Worm (Caenorhabditis elegans) whole organism, early embryonic: ENCODE results near the gene srab-3.

Experiments used
- B0310.2 ChIP-seq: sonication (generic microtip); optimal IDR thresholded peaks from 2 replicates; lab custom pipeline; 2016; ENCODE audit warnings: mild to moderate bottlenecking, missing genetic modification characterization, missing compliant biosample characterization
- F13C5.2 ChIP-seq: sonication (generic microtip); optimal IDR thresholded peaks from 2 replicates; lab custom pipeline; 2017; ENCODE audit warnings: mild to moderate bottlenecking, missing genetic modification characterization, inconsistent platforms, missing compliant biosample characterization
- aly-1 ChIP-seq: sonication (generic microtip); optimal IDR thresholded peaks from 2 replicates; lab custom pipeline; 2016; ENCODE audit warnings: missing genetic modification characterization, missing compliant biosample characterization
- ama-1 ChIP-seq: fragments of 150-350 bp; optimal IDR thresholded peaks from 2 replicates; lab custom pipeline; 2014
- ceh-13 ChIP-seq: fragments of 200-800 bp; sonication (Bioruptor generic); optimal IDR thresholded peaks from 2 replicates; lab custom pipeline; 2018; ENCODE audit warnings: mild to moderate bottlenecking, missing genetic modification characterization, missing compliant biosample characterization
- ceh-36 ChIP-seq: sonication (generic microtip); optimal IDR thresholded peaks from 2 replicates; lab custom pipeline; 2016; ENCODE audit warnings: missing genetic modification characterization, inconsistent platforms, missing compliant biosample characterization
- ets-7 ChIP-seq: sonication (generic microtip); optimal IDR thresholded peaks from 2 replicates; lab custom pipeline; 2016; ENCODE audit warnings: missing genotype, missing genetic modification characterization, missing compliant biosample characterization
- flt-1 ChIP-seq: fragments of 200-800 bp; sonication (Bioruptor generic); IDR thresholded peaks from 2 replicates; pipeline ENCODE4 v1.3.6; 2022; ENCODE audit warnings: missing genetic modification characterization, missing compliant biosample characterization
- hmbx-1 ChIP-seq: sonication (generic microtip); optimal IDR thresholded peaks from 2 replicates; lab custom pipeline; 2016; ENCODE audit warnings: mild to moderate bottlenecking, missing genetic modification characterization, missing compliant biosample characterization
- hmg-4 ChIP-seq: fragments of 200-800 bp; sonication (Bioruptor generic); optimal IDR thresholded peaks from 2 replicates; lab custom pipeline; 2018; ENCODE audit warnings: mild to moderate bottlenecking, missing genetic modification characterization, missing compliant biosample characterization
- hnd-1 ChIP-seq: sonication (generic microtip); optimal IDR thresholded peaks from 2 replicates; lab custom pipeline; 2016; ENCODE audit warnings: missing genetic modification characterization, missing compliant biosample characterization
- pes-1 ChIP-seq: fragments of 200-800 bp; sonication (Bioruptor generic); IDR thresholded peaks from 2 replicates; pipeline ENCODE4 v1.3.6; 2022; ENCODE audit warnings: missing genetic modification reagents, missing genetic modification characterization, missing compliant biosample characterization
- scrt-1 ChIP-seq: fragments of 200-800 bp; sonication (Bioruptor generic); IDR thresholded peaks from 2 replicates; pipeline ENCODE4 v1.3.6; 2022; ENCODE audit warnings: missing genetic modification characterization, missing compliant biosample characterization
- sea-1 ChIP-seq: fragments of 200-800 bp; sonication (Bioruptor generic); conservative IDR thresholded peaks from 2 replicates; pipeline ENCODE4 v1.3.6; 2022; ENCODE audit warnings: missing genetic modification characterization, missing compliant biosample characterization
- tbx-11 ChIP-seq: fragments of 200-800 bp; sonication (Bioruptor generic); IDR thresholded peaks from 2 replicates; pipeline ENCODE4 v1.3.6; 2022; ENCODE audit warnings: missing genetic modification characterization, missing compliant biosample characterization
- tbx-37 ChIP-seq: fragments of 200-800 bp; sonication (Bioruptor generic); conservative IDR thresholded peaks from 2 replicates; pipeline ENCODE4 v1.3.6; 2022; ENCODE audit warnings: missing genetic modification reagents, missing genetic modification characterization, missing compliant biosample characterization
- tra-4 ChIP-seq: sonication (generic microtip); optimal IDR thresholded peaks from 2 replicates; lab custom pipeline; 2017; ENCODE audit warnings: missing genetic modification characterization, missing compliant biosample characterization

Gene srab-3

DNA sequence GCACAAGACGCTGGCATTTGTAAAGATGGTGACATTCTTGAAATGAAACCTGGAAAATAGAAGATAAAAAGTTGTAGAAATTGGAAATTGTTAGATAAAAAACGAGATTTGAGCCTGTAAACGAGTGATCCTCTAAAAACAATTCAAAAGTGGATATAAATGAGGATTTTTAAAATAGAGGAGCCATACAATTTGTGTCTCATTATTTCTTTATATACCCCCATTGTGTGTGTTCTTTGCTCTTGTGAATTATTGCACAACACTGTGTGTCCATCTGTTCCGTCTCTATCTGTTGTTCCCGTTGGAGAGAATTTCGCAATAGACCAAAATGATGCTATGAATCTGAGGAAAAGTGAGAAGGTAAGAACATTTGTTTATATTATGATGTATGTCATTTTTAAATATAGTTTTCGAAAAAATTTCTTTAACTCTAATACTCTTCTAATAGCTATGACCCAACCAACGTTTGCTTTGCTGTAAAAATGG is 20.8 kb downstream of the srab-3 start, which contains the start of gene Y58A7A.5:
Y58A7A.5 (minus strand) TSS at position 51 of the 486 bp plus-strand sequence.
- no peak for TF ChIP-seq aly-1 (tag; lab: Kevin White, UChicago)
- TF ChIP-seq ama-1 (lab: Kevin White, UChicago) = no peak
- TF ChIP-seq ceh-13 (GFP tag; lab: Kevin White, UChicago) = no peak
- no peak for TF ChIP-seq ets-7 (tag; lab: Kevin White, UChicago)
- no peak for TF ChIP-seq B0310.2 (tag; lab: Kevin White, UChicago)
- TF ChIP-seq ceh-36 = no peak
- no peak for TF ChIP-seq flt-1 (GFP tag; lab: Robert Waterston, UW)
- TF ChIP-seq scrt-1 = no peak
- no peak for TF ChIP-seq tbx-37
- no peak for TF ChIP-seq hmbx-1
- no peak for TF ChIP-seq hmg-4
- TF ChIP-seq pes-1 = no peak

DNA sequence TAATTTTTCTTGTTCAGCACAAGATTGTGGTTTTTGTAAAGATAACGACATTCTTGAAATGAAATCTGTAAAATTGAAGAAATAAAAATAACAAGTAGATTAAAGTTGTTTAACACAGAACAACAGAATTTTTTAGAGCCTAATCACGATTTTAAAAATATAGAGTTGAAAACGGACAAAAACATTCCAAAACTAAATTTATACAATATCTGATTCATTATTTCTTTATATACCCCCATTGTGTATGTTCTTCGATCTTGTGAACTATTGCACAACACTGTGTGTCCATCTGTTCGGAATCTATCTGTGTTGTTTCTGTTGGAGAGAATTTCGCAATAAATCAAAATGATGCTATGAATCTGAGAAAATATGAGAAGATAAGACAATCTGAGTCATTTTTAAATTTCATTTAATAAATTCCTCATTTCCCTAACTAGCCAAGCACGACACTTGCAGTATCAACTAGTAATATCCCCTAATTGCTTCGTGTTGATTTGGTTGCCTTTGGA is 22.7 kb downstream of the srab-3 start, which contains the start of gene Y58A7A.4:
Y58A7A.4 (minus strand) TSS at position 51 of the 509 bp plus-strand sequence.
- TF ChIP-seq hmg-4 (no peak), scrt-1 (no peak), tbx-37 (no peak), ceh-36 (no peak), tra-4 (tag; lab: Kevin White, UChicago) (no peak), pes-1 (no peak), B0310.2 (tag; lab: Kevin White, UChicago) (no peak), flt-1 (GFP tag; lab: Robert Waterston, UW) (no peak), ets-7 (tag; lab: Kevin White, UChicago) (no peak), F13C5.2 (tag; lab: Kevin White, UChicago) (no peak), hmbx-1 (no peak)

DNA sequence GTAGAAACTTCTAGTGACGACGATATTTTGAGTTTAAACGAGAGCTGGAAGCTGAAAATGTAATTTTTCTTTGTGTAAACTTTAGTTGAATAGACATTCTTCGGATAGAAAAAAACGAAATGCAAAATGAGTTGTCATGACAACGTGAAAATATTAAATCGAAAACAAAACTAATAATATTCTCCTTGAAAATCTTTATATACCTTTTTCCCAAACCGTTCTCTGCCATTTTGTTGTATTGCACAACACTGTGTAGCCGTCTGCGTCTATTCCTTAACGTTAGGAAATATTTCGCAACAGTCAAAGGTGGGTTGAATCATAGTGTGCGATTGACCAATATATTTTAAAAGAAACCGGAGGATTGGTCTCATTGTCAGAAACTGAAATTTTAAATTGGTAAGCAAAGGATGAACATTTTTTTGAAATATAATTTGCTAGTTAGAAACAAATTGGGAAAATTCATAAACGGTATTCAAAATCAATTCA is 26.8 kb downstream of the srab-3 start, which contains the start of gene Y58A7A.3:
Y58A7A.3 (minus strand) TSS at position 51 of the 486 bp plus-strand sequence.
- TF ChIP-seq sea-1 (GFP tag; lab: Robert Waterston, UW) (no peak), ets-7 (tag; lab: Kevin White, UChicago) (no peak), hmg-4 (no peak), aly-1 (tag; lab: Kevin White, UChicago) (no peak), scrt-1 (no peak), ceh-13 (GFP tag; lab: Kevin White, UChicago) (no peak), hnd-1 (tag; lab: Kevin White, UChicago) (no peak), B0310.2 (tag; lab: Kevin White, UChicago) (no peak), tra-4 (tag; lab: Kevin White, UChicago) (no peak), F13C5.2 (tag; lab: Kevin White, UChicago) (no peak), tbx-11 (no peak), pes-1 (no peak), tbx-37 (no peak), ama-1 (lab: Kevin White, UChicago) (no peak), hmbx-1 (no peak)

DNA sequence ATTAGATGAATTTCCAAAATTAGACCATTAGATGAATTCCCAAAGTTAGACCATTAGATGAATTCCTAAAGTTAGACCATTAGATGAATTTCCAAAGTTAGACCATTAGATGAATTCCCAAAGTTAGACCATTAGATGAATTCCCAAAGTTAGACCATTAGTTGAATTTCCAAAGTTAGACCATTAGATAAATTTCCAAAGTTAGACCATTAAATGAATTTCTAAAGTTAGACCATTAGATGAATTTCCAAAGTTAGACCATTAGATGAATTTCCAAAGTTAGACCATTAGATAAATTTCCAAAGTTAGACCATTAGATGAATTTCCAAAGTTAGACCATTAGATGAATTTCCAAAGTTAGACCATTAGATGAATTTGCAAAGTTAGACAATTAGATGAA is 32.4 kb downstream of the srab-3 start:
- TF ChIP-seq sea-1 (GFP tag; lab: Robert Waterston, UW) (peak; percentile 83), tbx-37 (peak; percentile 81), tbx-11 (peak; percentile 88)

DNA sequence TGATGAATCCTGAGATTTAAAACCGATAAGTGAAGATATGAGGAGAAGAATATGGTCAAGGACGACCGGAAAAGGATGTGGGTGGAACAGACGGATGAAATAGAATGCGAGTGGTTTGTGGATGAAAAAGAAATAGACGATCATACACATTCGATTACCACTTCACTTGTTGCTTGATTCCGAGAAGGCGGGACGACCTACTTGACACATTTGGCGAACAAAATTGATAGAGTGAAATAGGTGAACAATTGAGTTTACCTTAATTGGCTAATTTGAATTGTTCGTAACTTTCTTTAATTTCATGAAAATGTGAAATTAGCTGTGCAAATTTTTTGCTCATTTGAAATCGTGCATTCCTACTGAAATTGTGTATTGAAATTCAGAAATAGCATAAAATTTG is 35.6 kb downstream of the srab-3 start, which contains the start of gene Y58A7A.2:
Y58A7A.2 (minus strand) TSS at position 101 of the 400 bp plus-strand sequence.
- TF ChIP-seq aly-1 (tag; lab: Kevin White, UChicago) (no peak), ama-1 (lab: Kevin White, UChicago) (no peak)

DNA sequence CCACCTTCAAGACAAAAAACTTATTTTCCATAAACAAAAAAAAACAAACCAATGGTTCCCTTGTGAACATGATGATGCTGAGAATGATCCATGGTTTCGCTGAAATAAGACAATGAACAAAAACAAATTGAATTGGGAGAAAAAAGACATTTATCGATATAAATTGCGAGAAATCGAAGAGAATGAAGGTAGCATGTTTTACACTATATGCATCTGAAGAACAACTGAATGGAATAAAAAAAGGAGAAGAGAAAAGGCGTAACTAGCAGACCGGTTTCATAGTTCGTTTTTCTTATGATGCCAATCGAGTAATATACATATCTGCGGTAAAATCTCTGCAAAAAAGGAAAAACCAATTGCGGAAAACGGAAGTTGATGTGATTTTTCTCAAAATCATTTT is 38.3 kb downstream of the srab-3 start, which contains the start of gene Y58A7A.1:
Y58A7A.1 (minus strand) TSS at position 101 of the 400 bp plus-strand sequence.
- TF ChIP-seq B0310.2 (tag; lab: Kevin White, UChicago) = no peak
- TF ChIP-seq scrt-1 = no peak
- TF ChIP-seq F13C5.2 (tag; lab: Kevin White, UChicago) = no peak
- TF ChIP-seq aly-1 (tag; lab: Kevin White, UChicago) = no peak
- no peak for TF ChIP-seq tra-4 (tag; lab: Kevin White, UChicago)
- TF ChIP-seq hnd-1 (tag; lab: Kevin White, UChicago) = no peak
- TF ChIP-seq pes-1 = no peak
- no peak for TF ChIP-seq ceh-36
- TF ChIP-seq tbx-37 = no peak
- TF ChIP-seq tbx-11 = no peak
- TF ChIP-seq hmg-4 = no peak
- TF ChIP-seq hmbx-1 = no peak
- TF ChIP-seq ceh-13 (GFP tag; lab: Kevin White, UChicago) = no peak
- TF ChIP-seq sea-1 (GFP tag; lab: Robert Waterston, UW) = no peak
- no peak for TF ChIP-seq ama-1 (lab: Kevin White, UChicago)
- TF ChIP-seq ets-7 (tag; lab: Kevin White, UChicago) = no peak

DNA sequence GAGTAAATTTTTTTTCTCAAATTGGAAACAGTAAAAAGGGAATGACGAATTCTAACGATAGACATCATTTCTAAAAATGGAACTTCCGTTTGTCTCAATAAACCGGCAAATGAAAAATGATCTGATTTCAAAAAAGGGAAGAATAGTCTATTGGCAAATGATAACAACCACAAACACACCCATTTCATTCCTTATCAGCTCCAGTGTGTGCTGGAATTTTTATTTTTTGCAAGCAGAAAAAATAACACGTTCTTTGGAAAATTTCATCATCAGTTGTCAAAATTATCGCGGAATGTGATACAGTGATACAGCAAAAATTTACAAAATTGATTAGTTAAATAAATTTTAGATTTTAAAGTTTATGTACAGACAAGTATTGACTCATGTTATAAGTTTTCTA is 40.3 kb downstream of the srab-3 start:
- TF ChIP-seq ceh-36 (no peak), hmg-4 (no peak), ama-1 (lab: Kevin White, UChicago) (no peak), scrt-1 (no peak), B0310.2 (tag; lab: Kevin White, UChicago) (no peak), ceh-13 (GFP tag; lab: Kevin White, UChicago) (no peak), tra-4 (tag; lab: Kevin White, UChicago) (no peak), F13C5.2 (tag; lab: Kevin White, UChicago) (no peak), aly-1 (tag; lab: Kevin White, UChicago) (no peak)

DNA sequence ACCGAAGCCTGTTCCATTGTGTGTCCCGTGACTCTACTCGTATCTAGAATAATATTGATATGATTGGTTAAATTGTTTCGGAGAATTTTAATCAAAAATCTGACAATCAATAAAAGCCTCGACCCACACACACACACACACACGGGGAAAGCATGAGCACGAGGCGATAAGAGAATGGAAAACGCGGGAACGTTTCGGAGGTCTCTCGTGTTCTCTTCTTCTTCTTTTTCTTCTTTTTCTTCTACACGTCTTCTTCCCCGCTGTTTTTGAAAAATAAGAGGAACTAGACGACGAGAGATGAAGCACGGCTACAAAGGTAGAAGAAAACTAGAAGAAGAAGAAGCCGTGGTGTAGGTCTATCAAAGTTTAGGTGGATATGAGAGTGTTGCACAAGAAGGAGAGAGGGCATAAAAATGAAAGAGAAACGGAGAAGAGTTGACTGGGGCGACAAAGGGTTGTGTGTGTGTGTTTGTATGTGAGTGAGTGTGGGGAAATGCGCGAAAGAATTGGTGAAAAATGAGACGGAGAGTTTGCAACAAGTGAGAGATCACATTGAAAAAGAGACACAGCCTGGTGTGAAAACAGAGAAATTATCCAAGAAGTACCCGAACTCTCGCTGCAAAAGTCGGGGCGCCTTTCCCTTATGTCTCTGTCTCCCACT is 42.8 kb downstream of the srab-3 start, which contains the start of gene mlk-1:
mlk-1 (minus strand) TSS at position 51 of the 661 bp plus-strand sequence.
- peak; percentile 12 for TF ChIP-seq F13C5.2 (tag; lab: Kevin White, UChicago)
- TF ChIP-seq hmbx-1 = no peak
